Worm (Caenorhabditis elegans): ENCODE data around the gene eif-3.B.

The eif-3.B gene

ce11 chrII:14844253-14844652 lies 49.0 kb downstream of the eif-3.B start:
- TF ChIP-seq daf-12 (tag; optimal IDR thresholded peaks at IDR 0.05) (no peak), nhr-23 (tag; optimal IDR thresholded peaks at IDR 0.05) (peak; percentile 92), elt-3 (tag; optimal IDR thresholded peaks at IDR 0.05) (peak in 2 of 3 experiments; percentile 0 to 49)
